Fruit fly (Drosophila melanogaster): ENCODE measurements around the gene CG9988.
A peak's percentile ranks its signal among the peaks of the same experiment; 100 is the strongest.

DNA sequence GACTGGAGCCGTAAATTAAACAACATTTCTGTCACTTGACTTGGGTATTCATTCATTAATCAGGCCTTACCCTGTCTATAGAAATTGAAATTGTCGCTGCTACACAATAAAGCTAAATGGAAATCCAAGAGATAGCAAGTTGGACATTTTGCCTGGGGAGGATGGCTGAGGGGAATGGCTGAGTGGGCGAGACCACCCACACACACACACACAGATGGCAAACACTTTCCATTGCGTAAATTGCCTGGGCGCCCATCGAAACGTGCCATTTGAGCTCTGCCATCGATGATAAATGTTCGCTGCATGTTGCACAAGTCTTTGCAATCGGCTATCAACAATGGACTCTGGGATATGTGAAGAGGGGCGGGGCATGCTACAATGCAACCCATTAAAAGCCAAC is 8.9 kb upstream of the CG9988 start:
- TF ChIP-seq Hr39 (GFP tag; optimal IDR thresholded peaks at IDR 0.05): no peak
- no peak for TF ChIP-seq spab (GFP tag; optimal IDR thresholded peaks at IDR 0.05)
- no peak for TF ChIP-seq acj6 (GFP tag; optimal IDR thresholded peaks at IDR 0.05)
- TF ChIP-seq CG8119 (GFP tag; IDR thresholded peaks at IDR 0.05): 0 out of 3 replicates have a peak, but pooled peaks have one; percentile 16
- no peak for TF ChIP-seq vri (GFP tag; optimal IDR thresholded peaks at IDR 0.05)
- TF ChIP-seq Gug (GFP tag; IDR thresholded peaks at IDR 0.05): no peak
- no peak for TF ChIP-seq CG10669 (GFP tag; optimal IDR thresholded peaks at IDR 0.05)
- no peak for TF ChIP-seq CG11902 (GFP tag; optimal IDR thresholded peaks at IDR 0.05)
- TF ChIP-seq CG6163 (GFP tag; IDR thresholded peaks at IDR 0.05): no peak
- TF ChIP-seq OdsH (GFP tag; optimal IDR thresholded peaks at IDR 0.05): no peak
- TF ChIP-seq CG34406 (GFP tag; optimal IDR thresholded peaks at IDR 0.05): no peak
